Worm (Caenorhabditis elegans) whole organism, early embryonic: ENCODE measurements around the gene F07G6.5.
"Not testable (repeated sequence)": the region's sequence is repeated elsewhere in the genome, so short reads cannot be mapped to it uniquely, and the experiment has no call there.

Experiments used
- aly-1 ChIP-seq: sonication (generic microtip); optimal IDR thresholded peaks from 2 replicates; lab custom pipeline; 2016; ENCODE audit warnings: missing genetic modification characterization, missing compliant biosample characterization
- flt-1 ChIP-seq: fragments of 200-800 bp; sonication (Bioruptor generic); IDR thresholded peaks from 2 replicates; pipeline ENCODE4 v1.3.6; 2022; ENCODE audit warnings: missing genetic modification characterization, missing compliant biosample characterization
- hmbx-1 ChIP-seq: sonication (generic microtip); optimal IDR thresholded peaks from 2 replicates; lab custom pipeline; 2016; ENCODE audit warnings: mild to moderate bottlenecking, missing genetic modification characterization, missing compliant biosample characterization
- sea-1 ChIP-seq: fragments of 200-800 bp; sonication (Bioruptor generic); conservative IDR thresholded peaks from 2 replicates; pipeline ENCODE4 v1.3.6; 2022; ENCODE audit warnings: missing genetic modification characterization, missing compliant biosample characterization

DNA sequence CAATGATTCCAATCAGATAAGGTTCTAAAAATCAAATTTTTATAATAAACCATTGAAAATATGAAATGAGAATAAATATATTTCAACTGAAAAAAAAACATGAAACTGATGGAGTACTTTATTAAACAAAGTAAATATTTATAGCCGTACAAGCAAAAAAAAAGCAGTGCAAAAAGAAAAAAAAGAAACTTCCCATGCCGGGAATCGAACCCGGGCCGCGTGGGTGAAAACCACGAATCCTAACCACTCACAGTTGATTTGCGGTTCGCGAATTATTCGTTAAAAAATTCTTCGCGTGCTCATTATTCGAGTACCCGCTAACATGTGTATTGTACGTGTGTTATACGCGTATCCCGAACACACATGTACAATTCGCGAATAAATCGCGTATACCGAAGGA is 15.5 kb downstream of the F07G6.5 start, which contains the start of gene C36C9.6:
- not testable (repeated sequence) for TF ChIP-seq hmbx-1 (tag; lab: Kevin White, UChicago); aly-1 (tag; lab: Kevin White, UChicago); flt-1; sea-1
